Worm (Caenorhabditis elegans): ENCODE measurements around the gene F28B1.9.

The F28B1.9 gene

ce11 chrV:17042263-17042662, 19.4 kb upstream of the F28B1.9 start, which contains the start of gene hpo-33:
Gene hpo-33 (plus strand): TSS chrV:17042563.
- TF ChIP-seq tlp-1 (tag; optimal IDR thresholded peaks at IDR 0.05), result no peak
- no peak for TF ChIP-seq efl-1 (optimal IDR thresholded peaks at IDR 0.05)
- peak in 1 of 2 experiments; percentile 44 for TF ChIP-seq efl-1 (GFP tag; optimal IDR thresholded peaks at IDR 0.05 in 1 of 2)

ce11 chrV:17044500-17044899, 17.2 kb upstream of the F28B1.9 start, which contains the start of gene F28B1.2:
Gene F28B1.2 (plus strand): TSS chrV:17044800.
- TF ChIP-seq C34B4.2 (tag; optimal IDR thresholded peaks at IDR 0.05) (no peak), efl-1 (optimal IDR thresholded peaks at IDR 0.05) (no peak), efl-1 (GFP tag; optimal IDR thresholded peaks at IDR 0.05 in 1 of 2) (peak in 1 of 2 experiments; percentile 48)

ce11 chrV:17059987-17060386, 1.7 kb upstream of the F28B1.9 start, which contains the start of gene sri-66:
Gene sri-66 (plus strand): TSS chrV:17060287.
- no peak for TF ChIP-seq efl-1 (optimal IDR thresholded peaks at IDR 0.05)
- TF ChIP-seq efl-1 (GFP tag; optimal IDR thresholded peaks at IDR 0.05 in 1 of 2), result no peak
- TF ChIP-seq jun-1 (tag; optimal IDR thresholded peaks at IDR 0.05), result no peak
- no peak for TF ChIP-seq mdl-1 (tag; optimal IDR thresholded peaks at IDR 0.05)
- no peak for TF ChIP-seq blmp-1 (tag; optimal IDR thresholded peaks at IDR 0.05)
- TF ChIP-seq ceh-63 (GFP tag; optimal IDR thresholded peaks at IDR 0.05), result no peak
- TF ChIP-seq irx-1 (tag; optimal IDR thresholded peaks at IDR 0.05), result no peak
- TF ChIP-seq elt-2 (tag; optimal IDR thresholded peaks at IDR 0.05), result no peak
- no peak for TF ChIP-seq pqm-1 (tag; optimal IDR thresholded peaks at IDR 0.05)
- no peak for TF ChIP-seq nhr-85 (tag)
- no peak for TF ChIP-seq dsc-1 (tag; optimal IDR thresholded peaks at IDR 0.05)
- no peak for TF ChIP-seq nhr-28 (tag; optimal IDR thresholded peaks at IDR 0.05)
- TF ChIP-seq hpl-2 (GFP tag; optimal IDR thresholded peaks at IDR 0.05), result no peak
- TF ChIP-seq zag-1 (tag; optimal IDR thresholded peaks at IDR 0.05), result no peak

- TF ChIP-seq nhr-12 (tag; optimal IDR thresholded peaks at IDR 0.05) (no peak), ceh-90 (tag; optimal IDR thresholded peaks at IDR 0.05) (no peak), ceh-88 (GFP tag; IDR thresholded peaks at IDR 0.05) (no peak), ztf-4 (tag; optimal IDR thresholded peaks at IDR 0.05) (no peak), fkh-10 (GFP tag; optimal IDR thresholded peaks at IDR 0.05) (no peak), snpc-4 (tag; optimal IDR thresholded peaks at IDR 0.05) (no peak), sup-37 (GFP tag; optimal IDR thresholded peaks at IDR 0.05) (no peak), egl-13 (tag; optimal IDR thresholded peaks at IDR 0.05) (no peak), fkh-4 (tag; optimal IDR thresholded peaks at IDR 0.05; ENCODE audit: borderline replicate concordance) (no peak), nhr-77 (tag; optimal IDR thresholded peaks at IDR 0.05) (no peak), nhr-11 (tag; optimal IDR thresholded peaks at IDR 0.05) (no peak), pqm-1 (tag; optimal IDR thresholded peaks at IDR 0.05) (no peak), irx-1 (tag; optimal IDR thresholded peaks at IDR 0.05) (no peak), fkh-8 (tag; optimal IDR thresholded peaks at IDR 0.05) (no peak), dsc-1 (tag; optimal IDR thresholded peaks at IDR 0.05) (no peak), ama-1 (optimal IDR thresholded peaks at IDR 0.05) (no peak), mep-1 (tag; optimal IDR thresholded peaks at IDR 0.05) (no peak), swsn-7 (tag; optimal IDR thresholded peaks at IDR 0.05) (no peak)
Observed at ce11 chrV:17064676-17065075, 3.0 kb downstream of the F28B1.9 start, which contains the start of gene srh-255. Gene srh-255 (plus strand): TSS chrV:17064976.

ce11 chrV:17066634-17067033, 4.9 kb downstream of the F28B1.9 start:
- TF ChIP-seq snu-23 (GFP tag; optimal IDR thresholded peaks at IDR 0.05) (no peak), sox-4 (tag; optimal IDR thresholded peaks at IDR 0.05) (no peak), nhr-11 (tag; optimal IDR thresholded peaks at IDR 0.05) (no peak), vab-15 (tag; optimal IDR thresholded peaks at IDR 0.05) (no peak), hpl-2 (GFP tag; optimal IDR thresholded peaks at IDR 0.05) (no peak), unc-30 (tag; optimal IDR thresholded peaks at IDR 0.05) (no peak), mef-2 (tag; optimal IDR thresholded peaks at IDR 0.05) (no peak), hlh-4 (tag; optimal IDR thresholded peaks at IDR 0.05) (no peak), zag-1 (tag; optimal IDR thresholded peaks at IDR 0.05) (no peak), elt-3 (tag; optimal IDR thresholded peaks at IDR 0.05) (no peak), nhr-76 (tag; optimal IDR thresholded peaks at IDR 0.05) (no peak), lin-39 (tag; optimal IDR thresholded peaks at IDR 0.05) (no peak), nhr-71 (tag; optimal IDR thresholded peaks at IDR 0.05) (no peak), nhr-84 (tag; optimal IDR thresholded peaks at IDR 0.05) (no peak), efl-3 (GFP tag; optimal IDR thresholded peaks at IDR 0.05) (no peak), aha-1 (tag; optimal IDR thresholded peaks at IDR 0.05) (no peak)
